Worm (Caenorhabditis elegans): ENCODE measurements around the gene nphp-2.

- TF ChIP-seq flt-1 (GFP tag; IDR thresholded peaks at IDR 0.05) (no peak), ets-7 (tag; optimal IDR thresholded peaks at IDR 0.05) (no peak), hnd-1 (tag; optimal IDR thresholded peaks at IDR 0.05) (no peak), hmg-4 (GFP tag; optimal IDR thresholded peaks at IDR 0.05) (no peak), ama-1 (optimal IDR thresholded peaks at IDR 0.05) (no peak), sea-1 (GFP tag; conservative IDR thresholded peaks at IDR 0.05) (no peak), scrt-1 (GFP tag; IDR thresholded peaks at IDR 0.05) (no peak), F13C5.2 (tag; optimal IDR thresholded peaks at IDR 0.05) (no peak), tbx-11 (GFP tag; IDR thresholded peaks at IDR 0.05) (no peak), tra-4 (tag; optimal IDR thresholded peaks at IDR 0.05) (no peak), pes-1 (GFP tag; IDR thresholded peaks at IDR 0.05) (no peak), ceh-13 (GFP tag; optimal IDR thresholded peaks at IDR 0.05) (no peak), ceh-36 (tag; optimal IDR thresholded peaks at IDR 0.05) (no peak), hmbx-1 (tag; optimal IDR thresholded peaks at IDR 0.05) (no peak)
These were observed 25.9 kb upstream of the nphp-2 start, which contains the start of gene T10B5.3 for ce11 chrV:1869682-1870081.

All from whole organism, early embryonic.